Fruit fly (Drosophila melanogaster) Kc167 (cell line): ENCODE data around the gene ND-SGDH.

Source experiments
- Myc ChIP-seq: fragments of >200 bp; optimal IDR thresholded peaks from 2 replicates; lab custom pipeline; 2017; ENCODE audit warnings: missing external identifiers
- Sin3A ChIP-seq: fragments of >200 bp; optimal IDR thresholded peaks from 2 replicates; lab custom pipeline; 2018; ENCODE audit warnings: missing external identifiers
- h ChIP-seq: fragments of >200 bp; optimal IDR thresholded peaks from 3 replicates; lab custom pipeline; 2018; ENCODE audit warnings: missing external identifiers
- insv ChIP-seq: fragments of >200 bp; optimal IDR thresholded peaks from 3 replicates; lab custom pipeline; 2018; ENCODE audit warnings: missing external identifiers
- psq ChIP-seq: fragments of >200 bp; optimal IDR thresholded peaks from 2 replicates; lab custom pipeline; 2017; ENCODE audit warnings: missing external identifiers
- ttk ChIP-seq: sonication (Bioruptor generic); optimal IDR thresholded peaks from 2 replicates; lab custom pipeline; 2017; ENCODE audit warnings: missing external identifiers

The ND-SGDH gene

dm6 chr3L:12096799-12097662 lies 41.4 kb downstream of the ND-SGDH start:
- TF ChIP-seq Sin3A (no peak), Myc (no peak), psq (lab: Kevin White, UChicago) (no peak), h (no peak), ttk (lab: Kevin White, UChicago) (no peak), insv (no peak)

- TF ChIP-seq ttk (lab: Kevin White, UChicago), result no peak
- no peak for TF ChIP-seq Myc
- TF ChIP-seq Sin3A, result no peak
- no peak for TF ChIP-seq h
- TF ChIP-seq insv, result no peak
- TF ChIP-seq psq (lab: Kevin White, UChicago), result no peak
These were observed 42.4 kb downstream of the ND-SGDH start for dm6 chr3L:12095960-12096359.

DNA sequence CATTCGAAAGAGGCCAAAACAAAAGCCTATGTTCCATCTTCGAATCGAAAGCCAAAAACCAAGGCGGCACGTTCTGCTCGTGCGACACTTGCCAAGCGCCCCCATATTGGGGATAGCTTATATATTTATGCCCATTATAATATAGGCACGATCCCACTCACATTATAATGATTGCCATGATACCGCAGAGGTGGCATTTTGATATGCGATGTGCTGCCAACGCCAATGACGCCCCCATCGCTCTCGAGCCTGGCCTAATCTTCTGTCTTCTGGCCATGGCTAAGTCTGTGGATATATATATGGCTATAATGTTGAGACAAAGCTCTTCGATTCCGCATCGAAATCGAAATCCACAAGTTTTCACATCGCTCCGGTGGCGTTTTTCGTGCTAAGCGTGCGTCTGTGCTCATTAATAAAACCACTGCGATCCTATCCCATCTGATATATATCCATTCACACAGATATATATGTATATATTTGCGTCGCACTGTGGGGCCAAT lies 45.5 kb downstream of the ND-SGDH start:
- no peak for TF ChIP-seq Myc
- TF ChIP-seq h, result no peak
- TF ChIP-seq ttk (lab: Kevin White, UChicago), result no peak
- TF ChIP-seq insv, result no peak
- TF ChIP-seq psq (lab: Kevin White, UChicago), result no peak
- no peak for TF ChIP-seq Sin3A

DNA sequence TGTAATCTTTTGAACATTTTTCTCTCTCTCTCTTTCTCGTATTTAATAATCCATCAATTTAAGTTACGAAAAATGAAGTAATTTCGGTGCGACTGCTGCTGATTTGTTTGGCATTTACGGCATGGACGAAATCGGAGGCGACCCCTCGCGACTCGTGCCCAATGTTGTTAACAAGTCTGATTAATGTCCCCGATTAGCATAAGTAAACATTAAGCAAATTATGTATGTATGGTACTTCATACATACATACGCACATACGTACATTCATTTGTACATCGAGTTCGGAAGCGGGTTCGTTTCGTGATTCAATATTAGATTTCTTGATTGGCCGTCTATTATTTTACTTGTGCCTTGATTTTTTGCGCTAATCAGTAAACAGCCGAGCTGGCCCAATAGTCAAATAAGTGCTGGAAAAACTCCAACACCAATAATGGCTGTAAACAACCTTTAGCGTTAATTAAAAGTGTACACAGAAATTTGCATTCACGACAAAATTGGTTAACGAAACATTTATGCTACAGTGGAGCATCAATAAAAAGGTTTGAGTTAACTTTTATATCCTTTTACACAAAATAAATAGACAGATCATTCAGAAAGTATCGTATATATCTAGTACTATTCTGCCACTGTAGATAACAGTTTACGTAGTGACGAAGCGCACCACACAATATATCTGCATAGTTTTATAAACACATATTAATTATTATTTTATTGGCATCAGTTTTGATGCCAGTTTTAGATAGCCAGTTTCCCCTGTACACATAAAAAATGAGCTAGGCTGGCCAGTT lies 47.3 kb downstream of the ND-SGDH start:
- no peak for TF ChIP-seq psq (lab: Kevin White, UChicago)
- no peak for TF ChIP-seq insv
- TF ChIP-seq Sin3A, result no peak
- no peak for TF ChIP-seq h
- no peak for TF ChIP-seq Myc
- TF ChIP-seq ttk (lab: Kevin White, UChicago), result no peak

dm6 chr3L:12090184-12090897 lies 48.0 kb downstream of the ND-SGDH start:
- TF ChIP-seq Myc, result no peak

- TF ChIP-seq ttk (lab: Kevin White, UChicago) (no peak), Myc (no peak), Sin3A (no peak), psq (lab: Kevin White, UChicago) (no peak)
These were observed 50.1 kb downstream of the ND-SGDH start, which contains the start of gene CG17154 for dm6 chr3L:12088326-12088725. CG17154 (plus strand) TSS chr3L:12088626.
